Worm (Caenorhabditis elegans): ENCODE results near the gene nhr-25.
"Not testable (repeated sequence)": the region's sequence is repeated elsewhere in the genome, so short reads cannot be mapped to it uniquely, and the experiment has no call there.

DNA sequence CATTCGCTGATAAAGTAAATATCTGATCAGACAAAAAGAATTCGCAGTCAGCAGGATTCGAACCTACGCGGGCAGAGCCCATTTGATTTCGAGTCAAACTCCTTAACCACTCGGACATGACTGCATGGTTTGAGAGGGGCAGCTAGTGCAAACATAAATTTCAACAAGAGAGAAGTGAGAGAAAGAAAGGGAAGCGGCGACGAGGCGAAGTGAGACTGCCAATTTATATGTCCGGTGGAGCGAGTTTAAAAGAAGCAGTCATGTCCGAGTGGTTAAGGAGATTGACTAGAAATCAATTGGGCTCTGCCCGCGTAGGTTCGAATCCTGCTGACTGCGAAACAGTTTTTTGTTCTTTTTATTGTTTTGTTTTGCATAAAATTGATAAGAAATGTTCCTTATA lies 38.0 kb downstream of the nhr-25 start:
- TF ChIP-seq lin-29 (GFP tag; IDR thresholded peaks at IDR 0.05) (peak; percentile 75), nhr-48 (tag; optimal IDR thresholded peaks at IDR 0.05) (peak; percentile 80), D1046.2 (GFP tag; IDR thresholded peaks at IDR 0.05) (peak; percentile 78), mep-1 (tag; optimal IDR thresholded peaks at IDR 0.05) (peak; percentile 94), vab-7 (GFP tag; IDR thresholded peaks at IDR 0.05) (peak; percentile 96), pha-4 (GFP tag; IDR thresholded peaks at IDR 0.05) (peak; percentile 96; the same call in 1 of the 2 replicates), pha-4 (tag; optimal IDR thresholded peaks at IDR 0.05) (peak; percentile 11), mdl-1 (tag; optimal IDR thresholded peaks at IDR 0.05) (peak; percentile 66 to 75)
- TF ChIP-seq ceh-82, skn-1, egl-27, daf-12 (tag; optimal IDR thresholded peaks at IDR 0.05): not testable (repeated sequence)
